Fruit fly (Drosophila melanogaster) whole organism, embryonic: ENCODE results near the gene Ankrd49.

Experiments used
- BtbVII ChIP-seq: fragments of 200-800 bp; sonication (Bioruptor generic); optimal IDR thresholded peaks from 3 replicates; lab custom pipeline; 2017; ENCODE audit warnings: missing biosample characterization, mild to moderate bottlenecking, missing genetic modification characterization
- Bteb2 ChIP-seq: fragments of 200-800 bp; sonication (Bioruptor generic); optimal IDR thresholded peaks from 2 replicates; lab custom pipeline; 2016; ENCODE audit warnings: missing biosample characterization, missing genetic modification characterization
- CG11247 ChIP-seq: fragments of 200-800 bp; sonication (Bioruptor generic); IDR thresholded peaks from 2 replicates; pipeline ENCODE4 v1.3.6; 2022; ENCODE audit warnings: missing biosample characterization, missing genetic modification characterization
- CG12219 ChIP-seq: fragments of 200-800 bp; sonication (Bioruptor generic); optimal IDR thresholded peaks from 3 replicates; lab custom pipeline; 2018; ENCODE audit warnings: missing biosample characterization, mild to moderate bottlenecking, missing genetic modification characterization
- CG12942 ChIP-seq: fragments of 200-800 bp; sonication (Bioruptor generic); optimal IDR thresholded peaks from 3 replicates; lab custom pipeline; 2016; ENCODE audit warnings: missing biosample characterization, missing genetic modification characterization
- CG14710 ChIP-seq: fragments of 200-800 bp; sonication (Bioruptor generic); optimal IDR thresholded peaks from 3 replicates; lab custom pipeline; 2019; ENCODE audit warnings: missing biosample characterization, mild to moderate bottlenecking, missing genetic modification characterization, moderate library complexity
- CG17568 ChIP-seq: fragments of 200-800 bp; sonication (Bioruptor generic); optimal IDR thresholded peaks from 2 replicates; lab custom pipeline; 2018; ENCODE audit warnings: missing biosample characterization, mild to moderate bottlenecking, missing genetic modification characterization, moderate library complexity
- CG17802 ChIP-seq: fragments of 200-800 bp; sonication (Bioruptor generic); optimal IDR thresholded peaks from 2 replicates; lab custom pipeline; 2018; ENCODE audit warnings: missing biosample characterization, mild to moderate bottlenecking, missing genetic modification characterization, moderate library complexity
- CG2120 ChIP-seq: fragments of 200-800 bp; sonication (Bioruptor generic); optimal IDR thresholded peaks from 3 replicates; lab custom pipeline; 2016; ENCODE audit warnings: missing biosample characterization, missing genetic modification characterization
- CG2202 ChIP-seq: fragments of 200-800 bp; sonication (Bioruptor generic); optimal IDR thresholded peaks from 2 replicates; lab custom pipeline; 2018; ENCODE audit warnings: missing biosample characterization, mild to moderate bottlenecking, missing genetic modification characterization
- CG2712 ChIP-seq: fragments of 200-800 bp; optimal IDR thresholded peaks from 3 replicates; lab custom pipeline; 2019; ENCODE audit warnings: missing biosample characterization, mild to moderate bottlenecking, missing genetic modification characterization, moderate library complexity
- CG2889 ChIP-seq: fragments of 200-800 bp; sonication (Bioruptor generic); IDR thresholded peaks from 3 replicates; pipeline ENCODE4 v1.3.6; 2022; ENCODE audit warnings: missing biosample characterization, missing genetic modification characterization
- CG3281 ChIP-seq: fragments of 200-800 bp; sonication (Bioruptor generic); optimal IDR thresholded peaks from 3 replicates; lab custom pipeline; 2017; ENCODE audit warnings: missing biosample characterization, mild to moderate bottlenecking, missing genetic modification characterization
- CG4820 ChIP-seq: fragments of 200-800 bp; sonication (Bioruptor generic); optimal IDR thresholded peaks from 3 replicates; lab custom pipeline; 2016; ENCODE audit warnings: missing biosample characterization, missing genetic modification characterization
- CG5180 ChIP-seq: fragments of 200-800 bp; sonication (Bioruptor generic); optimal IDR thresholded peaks from 3 replicates; lab custom pipeline; 2017; ENCODE audit warnings: missing biosample characterization, missing genetic modification characterization, mild to moderate bottlenecking, moderate library complexity, missing genetic modification reagents
- CG5953 ChIP-seq: fragments of 200-800 bp; sonication (Bioruptor generic); IDR thresholded peaks from 2 replicates; pipeline ENCODE4 v1.3.6; 2022; ENCODE audit warnings: missing biosample characterization, missing genetic modification characterization
- CG6689 ChIP-seq: fragments of 200-800 bp; sonication (Bioruptor generic); IDR thresholded peaks from 2 replicates; pipeline ENCODE4 v1.3.6; 2022; ENCODE audit warnings: missing biosample characterization, missing genetic modification characterization
- CG6813 ChIP-seq: fragments of 200-800 bp; sonication (Bioruptor generic); optimal IDR thresholded peaks from 2 replicates; lab custom pipeline; 2017; ENCODE audit warnings: missing biosample characterization, missing genetic modification characterization, mild to moderate bottlenecking, moderate library complexity, missing genetic modification reagents
- CG7556 ChIP-seq: fragments of 200-800 bp; sonication (Bioruptor generic); optimal IDR thresholded peaks from 2 replicates; lab custom pipeline; 2017; ENCODE audit warnings: missing biosample characterization, mild to moderate bottlenecking, missing genetic modification characterization
- Dek ChIP-seq: fragments of 200-800 bp; sonication (Bioruptor generic); optimal IDR thresholded peaks from 3 replicates; lab custom pipeline; 2019; ENCODE audit warnings: missing biosample characterization, mild to moderate bottlenecking, missing genetic modification characterization, moderate library complexity
- Doc3 ChIP-seq: fragments of 200-800 bp; sonication (Bioruptor generic); IDR thresholded peaks from 3 replicates; pipeline ENCODE4 v1.3.6; 2022; ENCODE audit warnings: missing biosample characterization, missing genetic modification characterization; ENCODE audit not compliant: partially characterized antibody
- Dref ChIP-seq: fragments of 200-800 bp; sonication (Bioruptor generic); IDR thresholded peaks from 2 replicates; pipeline ENCODE4 v1.3.6; 2022; ENCODE audit warnings: missing biosample characterization, missing genetic modification characterization
- ERR ChIP-seq: fragments of 200-800 bp; sonication (Bioruptor generic); optimal IDR thresholded peaks from 2 replicates; lab custom pipeline; 2016; ENCODE audit warnings: missing biosample characterization, missing genetic modification characterization
- Eip74EF ChIP-seq, 2 experiments: fragments of 200-800 bp in 1 of 2; fragments of >200 bp in 1 of 2; sonication (Bioruptor generic) in 1 of 2; optimal IDR thresholded peaks; 2 replicates each; lab custom pipeline; 2017 to 2019; ENCODE audit warnings: missing biosample characterization in 2 of 2, missing genetic modification characterization in 2 of 2, mild to moderate bottlenecking in 1 of 2, moderate library complexity in 1 of 2
- Hey ChIP-seq: fragments of 200-800 bp; sonication (Bioruptor generic); optimal IDR thresholded peaks from 3 replicates; lab custom pipeline; 2018; ENCODE audit warnings: missing biosample characterization, mild to moderate bottlenecking, missing genetic modification characterization
- HmgD ChIP-seq: fragments of 200-800 bp; sonication (Bioruptor generic); optimal IDR thresholded peaks from 3 replicates; lab custom pipeline; 2016; ENCODE audit warnings: missing biosample characterization, missing genetic modification characterization
- Meics ChIP-seq: fragments of 200-800 bp; sonication (Bioruptor generic); optimal IDR thresholded peaks from 2 replicates; lab custom pipeline; 2017; ENCODE audit warnings: missing biosample characterization, mild to moderate bottlenecking, missing genetic modification characterization
- Poxn ChIP-seq: fragments of 200-800 bp; sonication (Bioruptor generic); IDR thresholded peaks from 2 replicates; pipeline ENCODE4 v1.3.6; 2022; ENCODE audit warnings: missing biosample characterization, missing genetic modification characterization
- Sin3A ChIP-seq: fragments of >200 bp; optimal IDR thresholded peaks from 2 replicates; lab custom pipeline; 2018
- Sry-β ChIP-seq: fragments of 200-800 bp; sonication (Bioruptor generic); optimal IDR thresholded peaks from 2 replicates; lab custom pipeline; 2018; ENCODE audit warnings: missing biosample characterization, mild to moderate bottlenecking, missing genetic modification characterization, moderate library complexity
- Stat92E ChIP-seq, 3 experiments: fragments of >200 bp in 2 of 3; fragments of 200-800 bp in 1 of 3; sonication (Bioruptor generic) in 1 of 3; optimal IDR thresholded peaks; 2 replicates each; lab custom pipeline; 2017 to 2019; ENCODE audit warnings: missing biosample characterization in 3 of 3, missing genetic modification characterization in 3 of 3, mild to moderate bottlenecking in 1 of 3, moderate library complexity in 1 of 3
- Usf ChIP-seq: fragments of 200-800 bp; sonication (Bioruptor generic); optimal IDR thresholded peaks from 2 replicates; lab custom pipeline; 2017; ENCODE audit warnings: missing genotype, missing biosample characterization, missing genetic modification characterization
- aop ChIP-seq: fragments of 200-800 bp; sonication (Bioruptor generic); IDR thresholded peaks from 2 replicates; pipeline ENCODE4 v1.3.6; 2022; ENCODE audit warnings: missing biosample characterization, missing genetic modification characterization
- ap ChIP-seq: fragments of 200-800 bp; sonication (Bioruptor generic); IDR thresholded peaks from 2 replicates; pipeline ENCODE4 v1.3.6; 2022; ENCODE audit warnings: missing biosample characterization, missing genetic modification characterization
- cas ChIP-seq: fragments of 200-800 bp; sonication (Bioruptor generic); IDR thresholded peaks from 2 replicates; pipeline ENCODE4 v1.3.6; 2022; ENCODE audit warnings: missing biosample characterization, missing genetic modification characterization
- crc ChIP-seq: fragments of 200-800 bp; sonication (Bioruptor generic); optimal IDR thresholded peaks from 2 replicates; lab custom pipeline; 2016; ENCODE audit warnings: missing biosample characterization, missing genetic modification characterization
- da ChIP-seq: fragments of 200-800 bp; sonication (Bioruptor generic); optimal IDR thresholded peaks from 2 replicates; lab custom pipeline; 2016; ENCODE audit warnings: missing biosample characterization, missing genetic modification characterization
- dysf ChIP-seq: fragments of 200-800 bp; sonication (Bioruptor generic); IDR thresholded peaks from 3 replicates; pipeline ENCODE4 v1.3.6; 2022; ENCODE audit warnings: missing biosample characterization, missing genetic modification characterization
- gcm ChIP-seq: fragments of 200-800 bp; sonication (Bioruptor generic); optimal IDR thresholded peaks from 2 replicates; lab custom pipeline; 2019; ENCODE audit warnings: missing biosample characterization, mild to moderate bottlenecking, missing genetic modification characterization, moderate library complexity
- gro ChIP-seq: fragments of 200-800 bp; sonication (Bioruptor generic); optimal IDR thresholded peaks from 2 replicates; lab custom pipeline; 2016; ENCODE audit warnings: missing biosample characterization, missing genetic modification characterization
- h ChIP-seq: fragments of >200 bp; optimal IDR thresholded peaks from 2 replicates; lab custom pipeline; 2017
- hkb ChIP-seq, 2 experiments: fragments of 200-800 bp in 1 of 2; fragments of >200 bp in 1 of 2; sonication (Bioruptor generic) in 1 of 2; IDR thresholded peaks in 1 of 2; optimal IDR thresholded peaks in 1 of 2; 2 replicates each; pipeline versions ENCODE4 v1.3.6 to Lab custom; 2017 to 2022; ENCODE audit warnings: missing biosample characterization in 1 of 2, missing genetic modification characterization in 1 of 2
- klu ChIP-seq: fragments of 200-800 bp; sonication (Bioruptor generic); IDR thresholded peaks from 2 replicates; pipeline ENCODE4 v1.3.6; 2022; ENCODE audit warnings: missing biosample characterization, missing genetic modification characterization
- kni ChIP-seq: fragments of 200-800 bp; sonication (Bioruptor generic); optimal IDR thresholded peaks from 3 replicates; lab custom pipeline; 2017; ENCODE audit warnings: mild to moderate bottlenecking, missing biosample characterization, missing genetic modification reagents, missing genetic modification characterization
- lbe ChIP-seq: fragments of 200-800 bp; sonication (Bioruptor generic); optimal IDR thresholded peaks from 2 replicates; lab custom pipeline; 2016; ENCODE audit warnings: missing biosample characterization, mild to moderate bottlenecking, missing genetic modification characterization
- mam ChIP-seq: fragments of 200-800 bp; sonication (Bioruptor generic); optimal IDR thresholded peaks from 3 replicates; lab custom pipeline; 2016; ENCODE audit warnings: missing biosample characterization, missing genetic modification characterization
- nau ChIP-seq: fragments of 200-800 bp; sonication (Bioruptor generic); optimal IDR thresholded peaks from 3 replicates; lab custom pipeline; 2017; ENCODE audit warnings: missing biosample characterization, mild to moderate bottlenecking, missing genetic modification characterization, missing genetic modification reagents
- slou ChIP-seq: fragments of 200-800 bp; sonication (Bioruptor generic); optimal IDR thresholded peaks from 3 replicates; lab custom pipeline; 2016; ENCODE audit warnings: missing biosample characterization, missing genetic modification characterization
- tap ChIP-seq: fragments of 200-800 bp; optimal IDR thresholded peaks from 3 replicates; lab custom pipeline; 2019; ENCODE audit warnings: missing biosample characterization, mild to moderate bottlenecking, missing genetic modification characterization, moderate library complexity
- vnd ChIP-seq: fragments of 200-800 bp; sonication (Bioruptor generic); IDR thresholded peaks from 3 replicates; pipeline ENCODE4 v1.3.6; 2022; ENCODE audit warnings: missing biosample characterization, missing genetic modification characterization; ENCODE audit not compliant: partially characterized antibody
- zfh2 ChIP-seq: fragments of 200-800 bp; sonication (Bioruptor generic); optimal IDR thresholded peaks from 2 replicates; lab custom pipeline; 2016; ENCODE audit warnings: missing biosample characterization, missing genetic modification characterization

Gene Ankrd49

dm6 chr2L:15052805-15053388, 45.7 kb upstream of the Ankrd49 start (continued):
- TF ChIP-seq CG12942 (no peak), nau (GFP tag; lab: Kevin White, UChicago) (no peak), gcm (no peak), CG6689 (GFP tag; lab: Robert Waterston, UW) (peak; percentile 36; the same call in 1 of the 2 replicates), CG5180 (no peak), CG2202 (tag; lab: Kevin White, UChicago) (no peak), slou (GFP tag; lab: Kevin White, UChicago) (no peak), CG14710 (tag; lab: Kevin White, UChicago) (no peak), CG3281 (no peak), CG2889 (GFP tag; lab: Robert Waterston, UW) (no peak), CG2120 (GFP tag; lab: Kevin White, UChicago) (peak; percentile 9), CG5953 (GFP tag; lab: Robert Waterston, UW) (no peak), vnd (GFP tag; lab: Robert Waterston, UW) (no peak), ERR (GFP tag; lab: Kevin White, UChicago) (no peak), hkb (optimal IDR thresholded peaks at IDR 0.05; lab: Kevin White, UChicago) (no peak), hkb (GFP tag; IDR thresholded peaks at IDR 0.05; lab: Robert Waterston, UW) (no peak), aop (GFP tag; lab: Robert Waterston, UW) (no peak), Dref (GFP tag; lab: Robert Waterston, UW) (no peak), Hey (no peak), zfh2 (no peak), Usf (no peak), CG12219 (GFP tag; lab: Kevin White, UChicago) (no peak), lbe (no peak), HmgD (GFP tag; lab: Kevin White, UChicago) (no peak), Sin3A (lab: Kevin White, UChicago) (no peak), CG17568 (GFP tag; lab: Kevin White, UChicago) (no peak), CG2712 (tag; lab: Kevin White, UChicago) (no peak), ap (GFP tag; lab: Robert Waterston, UW) (peak; percentile 27; the same call in 1 of the 2 replicates), CG7556 (GFP tag; lab: Kevin White, UChicago) (no peak), Poxn (GFP tag; lab: Robert Waterston, UW) (no peak), mam (no peak), CG6813 (GFP tag; lab: Kevin White, UChicago) (no peak), CG17802 (no peak), cas (GFP tag; lab: Robert Waterston, UW) (no peak), Bteb2 (GFP tag; lab: Kevin White, UChicago) (no peak), dysf (GFP tag; lab: Robert Waterston, UW) (peak; percentile 57; the same call in 2 of the 3 replicates), Meics (peak; percentile 24), Eip74EF (GFP tag; optimal IDR thresholded peaks at IDR 0.05; lab: Kevin White, UChicago) (no peak), da (GFP tag; lab: Kevin White, UChicago) (no peak), CG11247 (GFP tag; lab: Robert Waterston, UW) (no peak), gro (GFP tag; lab: Kevin White, UChicago) (no peak), tap (tag; lab: Kevin White, UChicago) (no peak), klu (GFP tag; lab: Robert Waterston, UW) (no peak), CG4820 (peak; percentile 26), Sry-β (no peak), Stat92E (GFP tag; optimal IDR thresholded peaks at IDR 0.05; lab: Kevin White, UChicago) (no peak), crc (GFP tag; lab: Kevin White, UChicago) (no peak), kni (GFP tag; lab: Kevin White, UChicago) (no peak), BtbVII (GFP tag; lab: Kevin White, UChicago) (no peak), h (lab: Kevin White, UChicago) (no peak), Doc3 (GFP tag; lab: Robert Waterston, UW) (no peak), Dek (tag; lab: Kevin White, UChicago) (no peak)
